Worm (Caenorhabditis elegans) whole organism, young adult: Measurements from ENCODE around the gene col-96.

Experiments used
- D2030.7 ChIP-seq: fragments of 200-800 bp; sonication (Bioruptor generic); IDR thresholded peaks from 2 replicates; pipeline ENCODE4 v1.3.6; 2022; ENCODE audit warnings: missing genetic modification reagents, missing genetic modification characterization, missing compliant biosample characterization
- F39B2.1 ChIP-seq: fragments of 200-800 bp; sonication (Bioruptor generic); IDR thresholded peaks from 2 replicates; pipeline ENCODE4 v1.3.6; 2022; ENCODE audit warnings: missing genetic modification reagents, missing genetic modification characterization, missing compliant biosample characterization
- F49E8.2 ChIP-seq: sonication (generic microtip); optimal IDR thresholded peaks from 3 replicates; lab custom pipeline; 2017; ENCODE audit warnings: missing genetic modification characterization, mild to moderate bottlenecking, missing compliant biosample characterization, antibody characterized with exemption, moderate library complexity; ENCODE audit not compliant: insufficient read depth
- F57A8.1 ChIP-seq: fragments of 200-800 bp; sonication (Bioruptor generic); optimal IDR thresholded peaks from 2 replicates; lab custom pipeline; 2018; ENCODE audit warnings: mild to moderate bottlenecking, missing genetic modification characterization, moderate library complexity, missing compliant biosample characterization
- Y95B8A.8 ChIP-seq: fragments of 200-800 bp; sonication (Bioruptor generic); IDR thresholded peaks from 2 replicates; pipeline ENCODE4 v1.3.6; 2022; ENCODE audit warnings: missing genetic modification reagents, missing genetic modification characterization, missing compliant biosample characterization
- attf-3 ChIP-seq: fragments of 200-800 bp; sonication (Bioruptor generic); conservative IDR thresholded peaks from 2 replicates; pipeline ENCODE4 v1.3.6; 2022; ENCODE audit warnings: missing genetic modification reagents, missing genetic modification characterization, missing compliant biosample characterization
- attf-5 ChIP-seq: fragments of 200-800 bp; sonication (Bioruptor generic); optimal IDR thresholded peaks from 2 replicates; lab custom pipeline; 2018; ENCODE audit warnings: mild to moderate bottlenecking, missing genetic modification characterization, missing compliant biosample characterization
- bed-1 ChIP-seq: fragments of 200-800 bp; sonication (Bioruptor generic); IDR thresholded peaks from 2 replicates; pipeline ENCODE4 v1.3.6; 2022; ENCODE audit warnings: missing genetic modification reagents, missing genetic modification characterization, missing compliant biosample characterization
- cebp-1 ChIP-seq, 2 experiments: fragments of 200-800 bp in 1 of 2; sonication (Bioruptor generic) in 1 of 2; sonication (generic microtip) in 1 of 2; IDR thresholded peaks in 1 of 2; optimal IDR thresholded peaks in 1 of 2; 2 replicates each; pipeline versions ENCODE4 v1.3.6 to Lab custom; 2017 to 2022; ENCODE audit warnings: missing compliant biosample characterization in 2 of 2, missing genetic modification characterization in 2 of 2, mild to moderate bottlenecking in 1 of 2, missing genetic modification reagents in 1 of 2, moderate library complexity in 1 of 2
- cebp-2 ChIP-seq: fragments of 200-800 bp; sonication (Bioruptor generic); IDR thresholded peaks from 2 replicates; pipeline ENCODE4 v1.3.6; 2022; ENCODE audit warnings: missing genetic modification characterization, missing compliant biosample characterization
- dox-1 ChIP-seq: fragments of 200-800 bp; sonication (Bioruptor generic); IDR thresholded peaks from 2 replicates; pipeline ENCODE4 v1.3.6; 2022; ENCODE audit warnings: missing genetic modification reagents, missing genetic modification characterization, missing compliant biosample characterization
- dpff-1 ChIP-seq: sonication (generic microtip); optimal IDR thresholded peaks from 2 replicates; lab custom pipeline; 2017; ENCODE audit warnings: mild to moderate bottlenecking, missing genetic modification characterization, missing compliant biosample characterization
- egrh-3 ChIP-seq: fragments of 200-800 bp; sonication (Bioruptor generic); IDR thresholded peaks from 2 replicates; pipeline ENCODE4 v1.3.6; 2022; ENCODE audit warnings: missing genetic modification reagents, missing genetic modification characterization, missing compliant biosample characterization
- ekl-4 ChIP-seq: fragments of 200-800 bp; sonication (Bioruptor generic); IDR thresholded peaks from 2 replicates; pipeline ENCODE4 v1.3.6; 2022; ENCODE audit warnings: missing genetic modification reagents, missing genetic modification characterization, missing compliant biosample characterization
- hlh-12 ChIP-seq: sonication (generic microtip); optimal IDR thresholded peaks from 2 replicates; lab custom pipeline; 2016; ENCODE audit warnings: missing genetic modification characterization, missing compliant biosample characterization
- hmg-1.2 ChIP-seq: fragments of 200-800 bp; sonication (Bioruptor generic); IDR thresholded peaks from 2 replicates; pipeline ENCODE4 v1.3.6; 2022; ENCODE audit warnings: missing genetic modification reagents, missing genetic modification characterization, missing compliant biosample characterization
- hrde-1 ChIP-seq: sonication (generic microtip); optimal IDR thresholded peaks from 2 replicates; lab custom pipeline; 2016; ENCODE audit warnings: missing genetic modification characterization, mild to moderate bottlenecking, missing compliant biosample characterization, moderate library complexity, missing genotype, missing genetic modification reagents, borderline replicate concordance
- lin-26 ChIP-seq: fragments of 200-800 bp; sonication (Bioruptor generic); IDR thresholded peaks from 2 replicates; pipeline ENCODE4 v1.3.6; 2022; ENCODE audit warnings: missing genetic modification reagents, missing genetic modification characterization, missing compliant biosample characterization
- lin-40 ChIP-seq: sonication (generic microtip); optimal IDR thresholded peaks from 2 replicates; lab custom pipeline; 2016; ENCODE audit warnings: missing genetic modification characterization, mild to moderate bottlenecking, missing compliant biosample characterization, missing genotype, missing genetic modification reagents
- lsl-1 ChIP-seq: fragments of 200-800 bp; sonication (Bioruptor generic); optimal IDR thresholded peaks from 2 replicates; lab custom pipeline; 2018; ENCODE audit warnings: mild to moderate bottlenecking, missing genetic modification characterization, moderate library complexity, missing compliant biosample characterization
- lsy-27 ChIP-seq: sonication (generic microtip); optimal IDR thresholded peaks from 2 replicates; lab custom pipeline; 2017; ENCODE audit warnings: missing genetic modification characterization, mild to moderate bottlenecking, missing compliant biosample characterization, antibody characterized with exemption, missing genotype, borderline replicate concordance; ENCODE audit not compliant: insufficient read depth
- madf-6 ChIP-seq: fragments of 200-800 bp; sonication (Bioruptor generic); IDR thresholded peaks from 2 replicates; pipeline ENCODE4 v1.3.6; 2022; ENCODE audit warnings: missing genetic modification reagents, missing genetic modification characterization, missing compliant biosample characterization
- pbrm-1 ChIP-seq: fragments of 200-800 bp; sonication (Bioruptor generic); IDR thresholded peaks from 2 replicates; pipeline ENCODE4 v1.3.6; 2022; ENCODE audit warnings: missing genetic modification reagents, missing genetic modification characterization, missing compliant biosample characterization
- rcor-1 ChIP-seq: fragments of 200-800 bp; sonication (Bioruptor generic); IDR thresholded peaks from 2 replicates; pipeline ENCODE4 v1.3.6; 2022; ENCODE audit warnings: missing genetic modification reagents, missing genetic modification characterization, missing compliant biosample characterization
- snpc-3.4 ChIP-seq: sonication (generic microtip); optimal IDR thresholded peaks from 2 replicates; lab custom pipeline; 2017; ENCODE audit warnings: missing genetic modification characterization, mild to moderate bottlenecking, missing compliant biosample characterization, antibody characterized with exemption, moderate library complexity, missing genotype, missing genetic modification reagents
- somi-1 ChIP-seq: fragments of 200-800 bp; sonication (Bioruptor generic); optimal IDR thresholded peaks from 2 replicates; lab custom pipeline; 2018; ENCODE audit warnings: mild to moderate bottlenecking, missing genetic modification characterization, missing compliant biosample characterization
- tbx-9 ChIP-seq: sonication (generic microtip); optimal IDR thresholded peaks from 2 replicates; lab custom pipeline; 2016; ENCODE audit warnings: borderline replicate concordance, missing genetic modification characterization, inconsistent platforms, missing compliant biosample characterization
- unc-62 ChIP-seq: fragments of 150-350 bp; optimal IDR thresholded peaks from 2 replicates; lab custom pipeline; 2014; ENCODE audit warnings: missing biosample characterization, missing genetic modification reagents, missing genetic modification characterization
- zfh-2 ChIP-seq: fragments of 200-800 bp; sonication (Bioruptor generic); conservative IDR thresholded peaks from 2 replicates; pipeline ENCODE4 v1.3.6; 2022; ENCODE audit warnings: missing genetic modification reagents, missing genetic modification characterization, missing compliant biosample characterization
- zim-3 ChIP-seq: sonication (generic microtip); optimal IDR thresholded peaks from 2 replicates; lab custom pipeline; 2017; ENCODE audit warnings: mild to moderate bottlenecking, missing genetic modification characterization, moderate library complexity, missing compliant biosample characterization
- ztf-3 ChIP-seq: fragments of 200-800 bp; sonication (Bioruptor generic); optimal IDR thresholded peaks from 2 replicates; lab custom pipeline; 2018; ENCODE audit warnings: mild to moderate bottlenecking, missing genetic modification characterization, missing compliant biosample characterization

Gene col-96

ce11 chrIII:11703776-11704093, 2.8 kb downstream of the col-96 start, which contains the start of gene col-95:
TSS of gene col-95 (plus strand) at chrIII:11703994.
- TF ChIP-seq zim-3 (tag; lab: Kevin White, UChicago) (no peak), bed-1 (GFP tag; lab: Robert Waterston, UW) (no peak), ztf-3 (GFP tag; lab: Kevin White, UChicago) (no peak), D2030.7 (GFP tag; lab: Robert Waterston, UW) (no peak), hmg-1.2 (GFP tag; lab: Robert Waterston, UW) (no peak), tbx-9 (no peak), hrde-1 (tag; lab: Kevin White, UChicago) (no peak)

- TF ChIP-seq madf-6 (GFP tag; lab: Robert Waterston, UW) (no peak), lsy-27 (tag; lab: Kevin White, UChicago) (no peak), hlh-12 (tag; lab: Kevin White, UChicago) (no peak), ekl-4 (no peak), somi-1 (GFP tag; lab: Kevin White, UChicago) (no peak), rcor-1 (GFP tag; lab: Robert Waterston, UW) (no peak), hrde-1 (tag; lab: Kevin White, UChicago) (no peak), lin-26 (GFP tag; lab: Robert Waterston, UW) (0 out of 2 replicates have a peak, but pooled peaks have one; percentile 14), egrh-3 (GFP tag; lab: Robert Waterston, UW) (peak; percentile 52; the same call in 1 of the 2 replicates), attf-5 (no peak), zfh-2 (GFP tag; lab: Robert Waterston, UW) (peak; percentile 81), lin-40 (tag; lab: Kevin White, UChicago) (no peak)
These were observed 3.4 kb downstream of the col-96 start for ce11 chrIII:11703006-11703775.

- TF ChIP-seq F39B2.1 (no peak), dox-1 (GFP tag; lab: Robert Waterston, UW) (peak; percentile 33; the same call in 1 of the 2 replicates), D2030.7 (GFP tag; lab: Robert Waterston, UW) (0 out of 2 replicates have a peak, but pooled peaks have one; percentile 9), egrh-3 (GFP tag; lab: Robert Waterston, UW) (peak; percentile 98), cebp-1 (GFP tag; IDR thresholded peaks at IDR 0.05; lab: Robert Waterston, UW) (no peak), cebp-1 (tag; optimal IDR thresholded peaks at IDR 0.05; lab: Kevin White, UChicago) (no peak), zfh-2 (GFP tag; lab: Robert Waterston, UW) (peak; percentile 96), dpff-1 (peak; percentile 58)
These were observed 4.7 kb downstream of the col-96 start for ce11 chrIII:11701863-11702262.

- no peak for TF ChIP-seq pbrm-1
- no peak for TF ChIP-seq hmg-1.2 (GFP tag; lab: Robert Waterston, UW)
- TF ChIP-seq zim-3 (tag; lab: Kevin White, UChicago), result no peak
- no peak for TF ChIP-seq ekl-4
- TF ChIP-seq madf-6 (GFP tag; lab: Robert Waterston, UW), result no peak
- TF ChIP-seq F57A8.1 (GFP tag; lab: Kevin White, UChicago), result no peak
- TF ChIP-seq cebp-2 (GFP tag; lab: Robert Waterston, UW), result no peak
- no peak for TF ChIP-seq attf-3
- TF ChIP-seq unc-62 (GFP tag; lab: Kevin White, UChicago), result no peak
- TF ChIP-seq cebp-1 (GFP tag; IDR thresholded peaks at IDR 0.05; lab: Robert Waterston, UW), result no peak
- TF ChIP-seq cebp-1 (tag; optimal IDR thresholded peaks at IDR 0.05; lab: Kevin White, UChicago), result no peak
- no peak for TF ChIP-seq attf-5
- TF ChIP-seq Y95B8A.8 (GFP tag; lab: Robert Waterston, UW), result no peak
- TF ChIP-seq F49E8.2, result no peak
- TF ChIP-seq snpc-3.4 (tag; lab: Kevin White, UChicago), result no peak
- no peak for TF ChIP-seq lsl-1
These were observed 6.6 kb downstream of the col-96 start, which contains the start of gene pqn-84 for ce11 chrIII:11699959-11700358. TSS of gene pqn-84 (plus strand) at chrIII:11700259.
